Fruit fly (Drosophila melanogaster) whole organism, prepupa: Measurements from ENCODE around the gene FucT6.

Experiments used
- Blimp-1 ChIP-seq: fragments of 200-800 bp; sonication (Bioruptor generic); optimal IDR thresholded peaks from 3 replicates; lab custom pipeline; 2017; ENCODE audit warnings: missing biosample characterization, missing genetic modification characterization, mild to moderate bottlenecking, moderate library complexity, missing genetic modification reagents
- CG10631 ChIP-seq: fragments of 200-800 bp; sonication (Bioruptor generic); optimal IDR thresholded peaks from 2 replicates; lab custom pipeline; 2016; ENCODE audit warnings: missing biosample characterization, missing genetic modification characterization
- CG10669 ChIP-seq: fragments of 200-800 bp; sonication (Bioruptor generic); optimal IDR thresholded peaks from 3 replicates; lab custom pipeline; 2018; ENCODE audit warnings: missing biosample characterization, mild to moderate bottlenecking, missing genetic modification characterization, moderate library complexity
- CG11902 ChIP-seq: fragments of 200-800 bp; sonication (Bioruptor generic); optimal IDR thresholded peaks from 3 replicates; lab custom pipeline; 2016; ENCODE audit warnings: missing biosample characterization, missing genetic modification characterization
- CG1621 ChIP-seq: fragments of 200-800 bp; sonication (Bioruptor generic); optimal IDR thresholded peaks from 3 replicates; lab custom pipeline; 2018; ENCODE audit warnings: missing biosample characterization, mild to moderate bottlenecking, missing genetic modification characterization
- CG16779 ChIP-seq: fragments of 200-800 bp; sonication (Bioruptor generic); optimal IDR thresholded peaks from 3 replicates; lab custom pipeline; 2017; ENCODE audit warnings: missing biosample characterization, mild to moderate bottlenecking, missing genetic modification characterization
- CG3032 ChIP-seq: fragments of 200-800 bp; optimal IDR thresholded peaks from 2 replicates; lab custom pipeline; 2019; ENCODE audit warnings: missing biosample characterization, mild to moderate bottlenecking, missing genetic modification characterization, moderate library complexity
- CG3919 ChIP-seq: fragments of 200-800 bp; sonication (Bioruptor generic); optimal IDR thresholded peaks from 3 replicates; lab custom pipeline; 2016; ENCODE audit warnings: missing biosample characterization, missing genetic modification characterization
- CG4318 ChIP-seq: fragments of 200-800 bp; sonication (Bioruptor generic); optimal IDR thresholded peaks from 3 replicates; lab custom pipeline; 2017; ENCODE audit warnings: missing biosample characterization, mild to moderate bottlenecking, missing genetic modification characterization
- CG6163 ChIP-seq: fragments of 200-800 bp; sonication (Bioruptor generic); IDR thresholded peaks from 3 replicates; pipeline ENCODE4 v1.3.6; 2022; ENCODE audit warnings: missing biosample characterization, missing genetic modification characterization
- CG6792 ChIP-seq: fragments of 200-800 bp; sonication (Bioruptor generic); optimal IDR thresholded peaks from 3 replicates; lab custom pipeline; 2016; ENCODE audit warnings: missing biosample characterization, missing genetic modification characterization
- CG6808 ChIP-seq: fragments of 200-800 bp; sonication (Bioruptor generic); optimal IDR thresholded peaks from 3 replicates; lab custom pipeline; 2017; ENCODE audit warnings: missing biosample characterization, missing genetic modification characterization, mild to moderate bottlenecking, moderate library complexity, missing genetic modification reagents
- CG6854 ChIP-seq: fragments of 200-800 bp; sonication (Bioruptor generic); optimal IDR thresholded peaks from 2 replicates; lab custom pipeline; 2017; ENCODE audit warnings: missing biosample characterization, mild to moderate bottlenecking, missing genetic modification characterization
- CG7368 ChIP-seq: fragments of 200-800 bp; sonication (Bioruptor generic); optimal IDR thresholded peaks from 3 replicates; lab custom pipeline; 2016; ENCODE audit warnings: missing biosample characterization, missing genetic modification characterization
- CG8119 ChIP-seq: fragments of 200-800 bp; sonication (Bioruptor generic); IDR thresholded peaks from 3 replicates; pipeline ENCODE4 v1.3.6; 2022; ENCODE audit warnings: missing biosample characterization, missing genetic modification characterization
- CG8632 ChIP-seq: fragments of 200-800 bp; sonication (Bioruptor generic); optimal IDR thresholded peaks from 3 replicates; lab custom pipeline; 2016; ENCODE audit warnings: missing biosample characterization, missing genetic modification characterization
- CG9139 ChIP-seq: fragments of 200-800 bp; sonication (Bioruptor generic); optimal IDR thresholded peaks from 3 replicates; lab custom pipeline; 2017; ENCODE audit warnings: missing biosample characterization, mild to moderate bottlenecking, missing genetic modification characterization
- Eip78C ChIP-seq: fragments of 200-800 bp; sonication (Bioruptor generic); peaks from one replicate; lab custom pipeline; 2016; ENCODE audit warnings: missing biosample characterization, missing genetic modification characterization
- Eip93F ChIP-seq: fragments of 200-800 bp; sonication (Bioruptor generic); optimal IDR thresholded peaks from 2 replicates; lab custom pipeline; 2016; ENCODE audit warnings: missing biosample characterization, mild to moderate bottlenecking, missing genetic modification characterization
- Ets96B ChIP-seq: fragments of 200-800 bp; optimal IDR thresholded peaks from 2 replicates; lab custom pipeline; 2019; ENCODE audit warnings: missing biosample characterization, mild to moderate bottlenecking, missing genetic modification characterization, moderate library complexity
- Gug ChIP-seq: fragments of 200-800 bp; sonication (Bioruptor generic); IDR thresholded peaks from 2 replicates; pipeline ENCODE4 v1.3.6; 2022; ENCODE audit warnings: missing biosample characterization, missing genetic modification characterization
- Hr38 ChIP-seq: sonication (Bioruptor generic); optimal IDR thresholded peaks from 2 replicates; lab custom pipeline; 2016; ENCODE audit warnings: missing biosample characterization, missing genetic modification characterization
- Hr39 ChIP-seq: fragments of 200-800 bp; sonication (Bioruptor generic); optimal IDR thresholded peaks from 2 replicates; lab custom pipeline; 2016; ENCODE audit warnings: missing biosample characterization, missing genetic modification characterization
- Hr4 ChIP-seq: fragments of 200-800 bp; sonication (Bioruptor generic); optimal IDR thresholded peaks from 3 replicates; lab custom pipeline; 2016; ENCODE audit warnings: missing biosample characterization, missing genetic modification characterization
- Lpt ChIP-seq: fragments of 200-800 bp; sonication (Bioruptor generic); optimal IDR thresholded peaks from 3 replicates; lab custom pipeline; 2016; ENCODE audit warnings: missing biosample characterization, missing genetic modification characterization
- Met ChIP-seq: fragments of 200-800 bp; sonication (Bioruptor generic); optimal IDR thresholded peaks from 3 replicates; lab custom pipeline; 2016; ENCODE audit warnings: missing biosample characterization, missing genetic modification characterization
- OdsH ChIP-seq: fragments of 200-800 bp; sonication (Bioruptor generic); optimal IDR thresholded peaks from 3 replicates; lab custom pipeline; 2016; ENCODE audit warnings: missing biosample characterization, missing genetic modification characterization
- Sox102F ChIP-seq: fragments of 200-800 bp; sonication (Bioruptor generic); optimal IDR thresholded peaks from 2 replicates; lab custom pipeline; 2016; ENCODE audit warnings: missing biosample characterization, mild to moderate bottlenecking, missing genetic modification characterization
- Sox14 ChIP-seq: fragments of 200-800 bp; sonication (Bioruptor generic); optimal IDR thresholded peaks from 3 replicates; lab custom pipeline; 2016; ENCODE audit warnings: missing biosample characterization, missing genetic modification characterization
- Sox15 ChIP-seq: fragments of 200-800 bp; sonication (Bioruptor generic); optimal IDR thresholded peaks from 3 replicates; lab custom pipeline; 2016; ENCODE audit warnings: missing biosample characterization, missing genetic modification characterization
- acj6 ChIP-seq: fragments of 200-800 bp; sonication (Bioruptor generic); optimal IDR thresholded peaks from 3 replicates; lab custom pipeline; 2016; ENCODE audit warnings: missing biosample characterization, missing genetic modification characterization
- cyc ChIP-seq: fragments of 200-800 bp; sonication (Bioruptor generic); optimal IDR thresholded peaks from 3 replicates; lab custom pipeline; 2016; ENCODE audit warnings: missing biosample characterization, missing genetic modification characterization
- esn ChIP-seq: fragments of 200-800 bp; sonication (Bioruptor generic); optimal IDR thresholded peaks from 2 replicates; lab custom pipeline; 2016; ENCODE audit warnings: missing biosample characterization, mild to moderate bottlenecking, missing genetic modification characterization, moderate library complexity
- fkh ChIP-seq: fragments of 200-800 bp; sonication (Bioruptor generic); optimal IDR thresholded peaks from 3 replicates; lab custom pipeline; 2017; ENCODE audit warnings: missing biosample characterization, mild to moderate bottlenecking, missing genetic modification characterization, moderate library complexity
- net ChIP-seq: fragments of 200-800 bp; sonication (Bioruptor generic); optimal IDR thresholded peaks from 3 replicates; lab custom pipeline; 2016; ENCODE audit warnings: missing biosample characterization, missing genetic modification characterization
- pdm3 ChIP-seq: fragments of 200-800 bp; sonication (Bioruptor generic); optimal IDR thresholded peaks from 3 replicates; lab custom pipeline; 2016; ENCODE audit warnings: missing biosample characterization, missing genetic modification characterization
- salr ChIP-seq, 2 experiments: fragments of 200-800 bp; sonication (Bioruptor generic); optimal IDR thresholded peaks; 3 replicates each; lab custom pipeline; 2016 to 2018; ENCODE audit warnings: missing biosample characterization in 2 of 2, missing genetic modification characterization in 2 of 2, mild to moderate bottlenecking in 1 of 2
- spab ChIP-seq: fragments of 200-800 bp; sonication (Bioruptor generic); optimal IDR thresholded peaks from 2 replicates; lab custom pipeline; 2017; ENCODE audit warnings: missing biosample characterization, mild to moderate bottlenecking, missing genetic modification characterization, missing genetic modification reagents
- ss ChIP-seq, 2 experiments: fragments of 200-800 bp; sonication (Bioruptor generic); optimal IDR thresholded peaks; 2 replicates in 1 of 2; 3 replicates in 1 of 2; lab custom pipeline; 2017 to 2018; ENCODE audit warnings: mild to moderate bottlenecking in 2 of 2, missing biosample characterization in 2 of 2, missing genetic modification characterization in 2 of 2, moderate library complexity in 1 of 2
- svp ChIP-seq: fragments of 200-800 bp; sonication (Bioruptor generic); peaks from one replicate; lab custom pipeline; 2016; ENCODE audit warnings: missing biosample characterization, missing genetic modification characterization
- topi ChIP-seq: fragments of 200-800 bp; sonication (Bioruptor generic); optimal IDR thresholded peaks from 3 replicates; lab custom pipeline; 2016; ENCODE audit warnings: missing biosample characterization, missing genetic modification characterization
- vri ChIP-seq: fragments of 200-800 bp; sonication (Bioruptor generic); optimal IDR thresholded peaks from 3 replicates; lab custom pipeline; 2016; ENCODE audit warnings: missing biosample characterization, mild to moderate bottlenecking, missing genetic modification characterization

FucT6 gene

DNA sequence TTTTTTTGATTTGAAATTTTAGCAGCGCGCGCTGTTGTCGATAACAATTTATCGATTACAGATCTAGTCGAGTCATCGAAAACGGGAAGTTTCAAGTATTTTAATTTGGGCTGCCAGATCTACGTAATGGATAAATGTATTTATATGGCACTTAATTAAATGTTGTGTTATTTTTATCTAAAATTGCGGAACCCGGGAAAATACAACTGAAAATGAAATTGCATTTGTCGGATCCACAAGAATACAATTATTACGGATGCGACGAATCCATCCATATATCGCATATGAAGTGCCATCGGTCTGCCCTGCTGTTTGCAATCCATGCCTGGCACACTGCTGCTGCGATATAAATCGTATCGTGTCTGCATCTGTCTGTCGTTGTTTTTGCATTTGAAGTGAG is 10.4 kb upstream of the FucT6 start, which contains the start of gene Tango10 (continued):
- TF ChIP-seq acj6 (no peak), Sox14 (GFP tag; lab: Kevin White, UChicago) (peak; percentile 68), CG10631 (peak; percentile 74)

DNA sequence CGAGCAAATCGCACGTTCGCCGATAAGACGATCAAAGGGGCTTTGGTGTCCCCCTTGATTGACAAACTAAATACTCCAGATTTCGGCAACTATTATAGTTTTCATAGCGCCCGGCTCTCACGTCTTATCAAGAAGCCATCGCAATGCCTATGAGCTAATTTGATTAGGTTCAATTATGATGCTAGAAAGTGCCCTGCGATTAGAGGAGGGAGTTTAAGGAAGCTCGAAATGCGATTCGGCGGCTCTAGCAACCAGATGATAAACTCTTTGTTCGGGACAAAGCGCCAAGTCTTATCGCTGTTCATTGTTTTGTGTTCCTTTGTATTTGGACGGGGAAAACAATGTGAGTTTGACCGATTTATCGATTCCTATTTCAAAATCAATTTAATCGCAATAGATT is 8.1 kb upstream of the FucT6 start:
- TF ChIP-seq CG16779 = no peak
- TF ChIP-seq Gug = no peak
- TF ChIP-seq vri (GFP tag; lab: Kevin White, UChicago) = peak; percentile 71
- peak; percentile 56 for TF ChIP-seq Sox14 (GFP tag; lab: Kevin White, UChicago)
- no peak for TF ChIP-seq fkh (GFP tag; lab: Kevin White, UChicago)
- no peak for TF ChIP-seq Ets96B
- TF ChIP-seq Eip78C (GFP tag; lab: Kevin White, UChicago) = peak; percentile 12

DNA sequence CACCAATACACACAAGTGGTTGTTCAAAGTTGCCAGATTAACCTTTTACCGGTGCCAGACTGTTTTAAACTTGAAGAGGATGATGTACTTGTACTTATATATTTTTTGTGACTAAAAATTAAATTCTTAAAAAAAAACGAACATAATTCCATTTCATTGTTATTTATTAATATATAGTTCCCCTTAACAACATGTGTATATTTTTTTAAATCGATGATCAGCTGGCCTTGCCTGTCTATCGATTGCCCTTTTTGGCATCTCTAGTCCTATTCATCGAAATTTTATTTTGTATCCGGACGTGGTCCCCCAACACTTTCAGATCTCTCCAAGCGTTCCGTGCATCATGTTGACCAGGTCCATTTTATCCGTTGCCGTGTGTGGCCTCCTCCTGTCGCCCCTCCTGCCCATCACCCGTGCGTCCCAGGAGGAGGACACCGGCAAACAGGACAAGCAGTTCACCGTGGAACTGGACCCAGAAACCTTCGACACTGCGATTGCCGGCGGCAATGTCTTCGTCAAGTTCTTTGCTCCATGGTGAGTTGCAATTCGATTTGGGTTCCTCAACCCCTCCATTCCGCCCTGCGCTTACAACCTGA is 7.1 kb upstream of the FucT6 start, which contains the start of gene prtp:
prtp (plus strand) TSS at position 26 of the 596 bp plus-strand sequence.
- no peak for TF ChIP-seq Hr38 (GFP tag; lab: Kevin White, UChicago)
- no peak for TF ChIP-seq topi (GFP tag; lab: Kevin White, UChicago)
- TF ChIP-seq Eip78C (GFP tag; lab: Kevin White, UChicago) = peak; percentile 57
- TF ChIP-seq cyc = no peak
- TF ChIP-seq CG1621 (tag; lab: Kevin White, UChicago) = peak; percentile 90
- TF ChIP-seq OdsH (GFP tag; lab: Kevin White, UChicago) = no peak
- no peak for TF ChIP-seq CG6792 (GFP tag; lab: Kevin White, UChicago)
- no peak for TF ChIP-seq CG9139 (GFP tag; lab: Kevin White, UChicago)
- no peak for TF ChIP-seq Lpt (GFP tag; lab: Kevin White, UChicago)
- TF ChIP-seq Sox102F (GFP tag; lab: Kevin White, UChicago) = no peak
- TF ChIP-seq Met (GFP tag; lab: Kevin White, UChicago) = no peak
- no peak for TF ChIP-seq CG10631
- no peak for TF ChIP-seq salr (GFP tag; optimal IDR thresholded peaks at IDR 0.05; lab: Kevin White, UChicago)
- no peak for TF ChIP-seq CG8119
- TF ChIP-seq CG6808 (GFP tag; lab: Kevin White, UChicago) = no peak
- peak; percentile 80 for TF ChIP-seq Eip93F (GFP tag; lab: Kevin White, UChicago)
- no peak for TF ChIP-seq CG4318
- TF ChIP-seq ss (GFP tag; optimal IDR thresholded peaks at IDR 0.05; lab: Kevin White, UChicago) = no peak

DNA sequence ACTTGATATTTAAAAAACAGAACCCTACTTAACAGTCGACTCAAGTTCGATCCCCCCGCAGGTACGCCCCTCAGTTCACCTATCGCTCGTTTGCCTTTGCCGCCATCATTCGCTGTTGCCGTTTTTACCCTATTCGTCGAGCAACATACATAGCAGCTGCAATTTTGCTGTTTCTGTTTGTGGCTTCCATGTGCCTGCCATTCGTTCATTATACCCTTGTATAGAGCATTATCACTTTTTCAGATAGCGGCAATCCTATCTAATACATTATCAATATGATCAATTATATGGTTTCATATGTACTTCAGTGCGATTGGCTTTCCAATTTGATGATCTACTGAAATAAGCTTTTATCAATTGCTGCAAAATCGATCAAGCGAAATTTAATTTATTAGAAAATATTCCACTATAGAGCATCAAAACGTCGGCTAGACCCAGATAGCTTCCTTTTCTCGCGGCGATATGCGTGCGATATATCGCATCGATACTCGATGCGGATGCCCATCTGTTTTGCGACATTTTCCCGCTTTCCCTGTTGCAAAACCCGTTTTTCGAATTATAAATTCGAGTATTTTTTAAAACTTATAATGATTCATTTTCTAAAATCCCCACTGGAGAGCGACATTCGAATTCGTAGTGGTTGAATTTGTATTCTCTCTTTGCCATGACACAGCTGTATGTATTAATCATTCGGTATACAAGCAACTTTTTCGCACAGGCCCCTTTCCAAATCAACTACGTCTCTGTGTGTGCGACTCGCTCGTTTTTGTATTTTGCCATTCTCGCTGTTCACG is 6.4 kb upstream of the FucT6 start:
- TF ChIP-seq Hr39 (GFP tag; lab: Kevin White, UChicago) (peak; percentile 90), esn (GFP tag; lab: Kevin White, UChicago) (peak; percentile 93), Hr38 (GFP tag; lab: Kevin White, UChicago) (no peak), salr (GFP tag; optimal IDR thresholded peaks at IDR 0.05; lab: Kevin White, UChicago) (peak; percentile 74), CG10669 (peak; percentile 94), CG6163 (GFP tag; lab: Robert Waterston, UW) (peak; percentile 93), CG11902 (GFP tag; lab: Kevin White, UChicago) (peak; percentile 85), CG6792 (GFP tag; lab: Kevin White, UChicago) (peak; percentile 85), spab (GFP tag; lab: Kevin White, UChicago) (peak; percentile 86), CG7368 (GFP tag; lab: Kevin White, UChicago) (peak; percentile 73), CG4318 (peak; percentile 83), CG1621 (tag; lab: Kevin White, UChicago) (peak; percentile 80), OdsH (GFP tag; lab: Kevin White, UChicago) (peak; percentile 92), svp (GFP tag; lab: Kevin White, UChicago) (peak; percentile 95), pdm3 (GFP tag; lab: Kevin White, UChicago) (peak; percentile 89), Eip93F (GFP tag; lab: Kevin White, UChicago) (peak; percentile 77), CG16779 (peak; percentile 81), CG3919 (GFP tag; lab: Kevin White, UChicago) (peak; percentile 89), CG6808 (GFP tag; lab: Kevin White, UChicago) (peak; percentile 91), net (GFP tag; lab: Kevin White, UChicago) (peak; percentile 92), Blimp-1 (peak; percentile 75), acj6 (peak; percentile 87), CG8632 (GFP tag; lab: Kevin White, UChicago) (peak; percentile 91), CG6854 (GFP tag; lab: Kevin White, UChicago) (peak; percentile 75), CG9139 (GFP tag; lab: Kevin White, UChicago) (peak; percentile 84), Sox15 (GFP tag; lab: Kevin White, UChicago) (peak; percentile 84), CG3032 (peak; percentile 92), Eip78C (GFP tag; lab: Kevin White, UChicago) (peak; percentile 99), Hr4 (peak; percentile 87)
